Worm (Caenorhabditis elegans): ENCODE measurements around the gene fbxb-39.

The fbxb-39 gene

DNA sequence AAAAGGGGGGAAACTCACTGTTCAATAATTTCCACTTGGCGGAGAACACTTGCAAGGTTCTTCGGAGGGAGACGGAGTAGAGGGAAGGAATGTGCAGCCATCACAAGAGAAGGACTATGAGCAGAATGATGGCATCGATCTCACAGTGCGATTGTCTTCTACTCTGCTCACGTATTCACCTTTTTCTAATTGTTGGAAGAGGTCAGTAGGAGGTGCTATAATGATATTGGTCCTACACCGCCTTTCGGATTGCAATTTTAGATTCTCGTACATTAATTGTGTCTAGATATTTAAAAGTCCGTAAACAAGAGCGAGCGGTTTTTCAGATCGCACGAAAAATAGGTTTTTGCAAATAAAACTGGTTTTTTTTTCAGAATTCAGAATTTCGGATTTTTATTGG is at the start of gene fbxb-39:
Gene fbxb-39 (minus strand): TSS at position 101 of the 400 bp plus-strand sequence.
- TF ChIP-seq aly-1 (tag; optimal IDR thresholded peaks at IDR 0.05) (no peak), pes-1 (GFP tag; IDR thresholded peaks at IDR 0.05) (no peak), tbx-37 (GFP tag; conservative IDR thresholded peaks at IDR 0.05) (no peak), tbx-11 (GFP tag; IDR thresholded peaks at IDR 0.05) (no peak), F13C5.2 (tag; optimal IDR thresholded peaks at IDR 0.05) (no peak), B0310.2 (tag; optimal IDR thresholded peaks at IDR 0.05) (no peak), hmg-4 (GFP tag; optimal IDR thresholded peaks at IDR 0.05) (no peak), sea-1 (GFP tag; conservative IDR thresholded peaks at IDR 0.05) (no peak), flt-1 (GFP tag; IDR thresholded peaks at IDR 0.05) (no peak), ceh-36 (tag; optimal IDR thresholded peaks at IDR 0.05) (no peak)

DNA sequence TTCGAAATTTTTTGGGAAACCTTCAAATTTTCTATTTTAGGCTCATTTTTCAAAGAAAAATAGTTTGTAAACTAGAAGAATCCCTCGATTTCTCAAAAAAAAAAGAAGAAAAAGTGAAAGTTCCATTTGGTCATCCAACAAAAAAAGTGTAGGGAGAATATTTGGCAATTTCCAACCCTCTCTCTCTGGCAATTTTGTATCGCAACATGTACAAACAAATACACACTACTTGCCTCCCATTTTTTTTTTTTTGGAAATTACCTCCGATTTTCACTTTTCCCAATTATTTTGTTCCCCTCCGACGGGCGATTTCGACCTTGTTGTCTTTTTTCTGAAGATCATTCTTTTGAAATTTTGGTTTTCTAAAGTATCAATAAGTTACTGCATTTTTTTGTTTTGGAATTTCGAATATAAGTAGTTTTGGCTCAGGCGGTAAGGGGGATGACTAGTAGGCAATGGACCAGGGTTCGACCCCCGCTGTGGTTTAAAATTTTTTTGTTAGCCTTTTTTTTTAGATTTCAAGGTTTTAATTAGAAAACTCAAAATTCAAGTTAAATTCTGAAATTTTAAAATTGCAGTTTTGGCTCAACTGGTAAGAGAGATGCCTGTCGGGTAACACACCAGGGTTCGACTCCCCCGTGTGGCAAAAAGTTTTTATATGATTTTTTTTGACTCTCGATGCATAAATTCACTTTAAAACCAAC is 48.3 kb upstream of the fbxb-39 start:
- TF ChIP-seq tra-4 (tag; optimal IDR thresholded peaks at IDR 0.05) (no peak), ama-1 (optimal IDR thresholded peaks at IDR 0.05) (no peak), hmbx-1 (tag; optimal IDR thresholded peaks at IDR 0.05) (no peak)

DNA sequence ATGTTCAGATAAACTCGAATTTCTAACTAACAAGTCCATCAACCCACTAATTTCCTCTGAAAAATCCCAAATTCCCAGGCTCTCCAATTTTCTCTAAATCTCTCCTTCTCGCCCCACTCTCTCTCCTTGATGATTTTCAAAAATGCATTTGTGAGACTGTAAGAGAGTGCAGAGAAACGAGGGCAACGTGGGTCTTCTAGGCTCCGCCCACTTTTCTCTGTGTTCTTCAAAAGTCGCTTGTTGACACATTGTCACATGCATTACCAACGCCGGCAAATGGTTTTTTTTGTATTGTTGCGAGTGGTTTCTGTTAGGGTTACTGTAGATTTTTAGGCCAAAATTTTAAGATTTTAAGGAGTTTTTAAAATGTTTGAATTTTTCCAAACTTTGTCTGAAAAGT is 46.1 kb upstream of the fbxb-39 start:
- no peak for TF ChIP-seq tra-4 (tag; optimal IDR thresholded peaks at IDR 0.05)

DNA sequence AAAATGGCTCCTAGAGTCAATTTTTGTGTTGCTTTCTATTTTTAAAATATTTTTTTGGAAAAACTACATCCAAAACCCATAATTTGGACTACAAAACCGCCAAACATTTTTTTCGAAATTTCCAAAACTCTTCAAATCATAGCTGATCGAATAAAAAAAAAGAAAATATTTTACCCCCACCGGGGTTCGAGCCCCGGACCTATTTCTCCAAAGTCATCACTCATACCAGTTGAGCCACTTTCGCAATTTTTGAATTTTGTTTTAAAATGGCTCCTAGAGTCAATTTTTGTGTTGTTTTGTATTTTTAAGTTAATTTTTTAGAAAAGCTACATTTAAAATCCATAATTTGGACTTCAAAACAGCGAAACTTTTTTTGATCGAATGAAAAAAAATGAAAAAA is 45.2 kb upstream of the fbxb-39 start:
- TF ChIP-seq scrt-1 (GFP tag; IDR thresholded peaks at IDR 0.05), result no peak
- TF ChIP-seq sea-1 (GFP tag; conservative IDR thresholded peaks at IDR 0.05), result no peak
- TF ChIP-seq hmg-4 (GFP tag; optimal IDR thresholded peaks at IDR 0.05), result no peak
- TF ChIP-seq F13C5.2 (tag; optimal IDR thresholded peaks at IDR 0.05), result no peak
- TF ChIP-seq ets-7 (tag; optimal IDR thresholded peaks at IDR 0.05), result no peak
- TF ChIP-seq hnd-1 (tag; optimal IDR thresholded peaks at IDR 0.05), result no peak
- TF ChIP-seq B0310.2 (tag; optimal IDR thresholded peaks at IDR 0.05), result no peak
- no peak for TF ChIP-seq tra-4 (tag; optimal IDR thresholded peaks at IDR 0.05)
- TF ChIP-seq pes-1 (GFP tag; IDR thresholded peaks at IDR 0.05), result no peak
- no peak for TF ChIP-seq ceh-36 (tag; optimal IDR thresholded peaks at IDR 0.05)
- no peak for TF ChIP-seq tbx-37 (GFP tag; conservative IDR thresholded peaks at IDR 0.05)
- no peak for TF ChIP-seq flt-1 (GFP tag; IDR thresholded peaks at IDR 0.05)
- TF ChIP-seq tbx-11 (GFP tag; IDR thresholded peaks at IDR 0.05), result no peak
- TF ChIP-seq ceh-13 (GFP tag; optimal IDR thresholded peaks at IDR 0.05), result no peak
- no peak for TF ChIP-seq aly-1 (tag; optimal IDR thresholded peaks at IDR 0.05)
- TF ChIP-seq ama-1 (optimal IDR thresholded peaks at IDR 0.05), result no peak
- TF ChIP-seq hmbx-1 (tag; optimal IDR thresholded peaks at IDR 0.05), result no peak

DNA sequence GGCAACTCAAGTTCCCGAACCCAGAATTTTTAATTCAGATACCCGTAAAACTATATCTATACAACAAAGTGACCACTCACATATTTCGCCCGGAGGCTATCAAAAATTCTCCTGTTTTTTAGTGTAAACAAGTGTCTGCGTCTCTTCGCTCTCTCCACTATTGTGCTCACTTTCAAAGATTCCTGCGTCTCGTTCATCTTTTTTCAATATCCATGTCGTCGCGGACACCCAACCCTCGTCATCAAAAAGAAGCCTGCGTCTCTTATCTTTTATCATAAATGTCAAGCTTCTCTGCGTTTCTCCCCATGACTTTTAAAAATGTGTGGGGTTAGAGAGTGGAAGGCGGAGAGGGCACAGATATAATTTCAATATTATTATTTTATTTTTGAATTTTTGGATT is 44.5 kb upstream of the fbxb-39 start:
- TF ChIP-seq flt-1 (GFP tag; IDR thresholded peaks at IDR 0.05) (no peak), B0310.2 (tag; optimal IDR thresholded peaks at IDR 0.05) (no peak), F13C5.2 (tag; optimal IDR thresholded peaks at IDR 0.05) (no peak), sea-1 (GFP tag; conservative IDR thresholded peaks at IDR 0.05) (no peak), hmg-4 (GFP tag; optimal IDR thresholded peaks at IDR 0.05) (no peak), tbx-37 (GFP tag; conservative IDR thresholded peaks at IDR 0.05) (no peak), ama-1 (optimal IDR thresholded peaks at IDR 0.05) (no peak), aly-1 (tag; optimal IDR thresholded peaks at IDR 0.05) (no peak), tra-4 (tag; optimal IDR thresholded peaks at IDR 0.05) (no peak)

DNA sequence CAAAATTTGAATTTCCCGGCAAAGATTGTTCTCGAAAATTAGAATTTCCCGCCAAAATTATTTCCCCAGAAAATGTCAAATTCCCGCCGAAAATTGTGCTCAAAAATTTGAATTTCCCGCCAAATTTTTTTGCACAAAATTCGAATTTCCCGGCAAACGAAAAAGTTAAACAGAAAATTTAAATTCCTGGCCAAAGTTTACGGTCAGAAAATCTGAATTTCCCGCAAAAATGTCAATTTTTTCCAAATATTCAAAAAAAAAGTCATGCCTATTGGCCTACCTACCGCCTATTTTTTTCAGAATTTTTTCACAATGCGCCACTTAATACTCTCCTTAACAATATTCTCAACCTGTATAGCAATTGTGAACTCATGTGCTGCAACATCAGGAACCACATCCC is 42.5 kb upstream of the fbxb-39 start, which contains the start of gene K02E7.1:
Gene K02E7.1 (plus strand): TSS at position 301 of the 400 bp plus-strand sequence.
- TF ChIP-seq hmbx-1 (tag; optimal IDR thresholded peaks at IDR 0.05) (no peak), F13C5.2 (tag; optimal IDR thresholded peaks at IDR 0.05) (no peak), aly-1 (tag; optimal IDR thresholded peaks at IDR 0.05) (no peak), pes-1 (GFP tag; IDR thresholded peaks at IDR 0.05) (no peak), ets-7 (tag; optimal IDR thresholded peaks at IDR 0.05) (no peak), sea-1 (GFP tag; conservative IDR thresholded peaks at IDR 0.05) (no peak), hmg-4 (GFP tag; optimal IDR thresholded peaks at IDR 0.05) (no peak), ceh-13 (GFP tag; optimal IDR thresholded peaks at IDR 0.05) (no peak), tbx-11 (GFP tag; IDR thresholded peaks at IDR 0.05) (no peak), tra-4 (tag; optimal IDR thresholded peaks at IDR 0.05) (no peak), tbx-37 (GFP tag; conservative IDR thresholded peaks at IDR 0.05) (no peak), flt-1 (GFP tag; IDR thresholded peaks at IDR 0.05) (no peak), hnd-1 (tag; optimal IDR thresholded peaks at IDR 0.05) (no peak)

DNA sequence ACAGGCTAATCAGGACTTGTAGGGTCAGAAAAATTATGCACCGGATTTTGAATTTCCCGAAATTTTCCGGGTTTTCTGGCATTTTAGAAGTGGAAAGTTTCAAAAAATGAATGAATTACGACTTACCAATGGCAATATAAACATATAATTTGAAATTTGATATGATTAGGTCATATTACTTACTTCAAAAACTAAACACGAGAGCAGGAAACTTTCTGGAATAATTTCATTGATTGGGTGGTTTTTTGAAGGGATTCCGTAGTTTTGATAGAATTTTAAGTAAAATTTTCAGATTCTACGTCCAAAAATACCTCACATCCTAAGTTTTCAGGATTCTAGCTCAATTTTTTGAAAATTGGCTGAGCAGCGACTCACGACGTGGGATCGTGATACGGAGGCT is 35.1 kb upstream of the fbxb-39 start, which contains the start of gene K02E7.11:
Gene K02E7.11 (minus strand): TSS at position 101 of the 400 bp plus-strand sequence.
- TF ChIP-seq pes-1 (GFP tag; IDR thresholded peaks at IDR 0.05) (no peak), ceh-36 (tag; optimal IDR thresholded peaks at IDR 0.05) (no peak), ets-7 (tag; optimal IDR thresholded peaks at IDR 0.05) (no peak), B0310.2 (tag; optimal IDR thresholded peaks at IDR 0.05) (no peak), scrt-1 (GFP tag; IDR thresholded peaks at IDR 0.05) (no peak), hmbx-1 (tag; optimal IDR thresholded peaks at IDR 0.05) (no peak), hmg-4 (GFP tag; optimal IDR thresholded peaks at IDR 0.05) (no peak), tbx-37 (GFP tag; conservative IDR thresholded peaks at IDR 0.05) (no peak), sea-1 (GFP tag; conservative IDR thresholded peaks at IDR 0.05) (no peak), tra-4 (tag; optimal IDR thresholded peaks at IDR 0.05) (no peak), aly-1 (tag; optimal IDR thresholded peaks at IDR 0.05) (no peak), F13C5.2 (tag; optimal IDR thresholded peaks at IDR 0.05) (no peak), ceh-13 (GFP tag; optimal IDR thresholded peaks at IDR 0.05) (no peak), tbx-11 (GFP tag; IDR thresholded peaks at IDR 0.05) (no peak), ama-1 (optimal IDR thresholded peaks at IDR 0.05) (no peak), hnd-1 (tag; optimal IDR thresholded peaks at IDR 0.05) (no peak)

DNA sequence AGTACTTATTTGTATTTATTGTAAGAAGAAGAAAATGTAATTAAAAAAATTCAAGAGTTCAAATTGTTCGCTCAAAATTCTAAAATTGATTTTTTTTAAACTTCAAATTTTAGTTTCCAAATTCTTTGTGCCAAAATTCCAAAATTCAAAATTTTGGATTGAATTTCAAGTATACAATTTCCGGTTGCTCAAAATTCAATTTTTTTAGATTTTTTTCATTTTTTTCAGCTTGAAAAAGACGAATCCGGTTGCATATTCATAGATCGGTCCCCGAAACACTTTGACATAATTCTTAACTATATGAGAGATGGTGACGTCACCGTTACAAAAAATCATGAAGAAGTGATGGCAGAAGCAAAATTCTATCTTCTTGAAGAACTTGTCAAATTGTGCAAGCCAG is 31.7 kb upstream of the fbxb-39 start, which contains the start of gene K02E7.4:
Gene K02E7.4 (plus strand): TSS at position 301 of the 400 bp plus-strand sequence.
- TF ChIP-seq ets-7 (tag; optimal IDR thresholded peaks at IDR 0.05), result no peak
- TF ChIP-seq ama-1 (optimal IDR thresholded peaks at IDR 0.05), result no peak
- TF ChIP-seq ceh-36 (tag; optimal IDR thresholded peaks at IDR 0.05), result no peak
- TF ChIP-seq tra-4 (tag; optimal IDR thresholded peaks at IDR 0.05), result no peak
- no peak for TF ChIP-seq tbx-37 (GFP tag; conservative IDR thresholded peaks at IDR 0.05)
- no peak for TF ChIP-seq hnd-1 (tag; optimal IDR thresholded peaks at IDR 0.05)
- TF ChIP-seq tbx-11 (GFP tag; IDR thresholded peaks at IDR 0.05), result no peak
- no peak for TF ChIP-seq pes-1 (GFP tag; IDR thresholded peaks at IDR 0.05)
- no peak for TF ChIP-seq F13C5.2 (tag; optimal IDR thresholded peaks at IDR 0.05)
- TF ChIP-seq hmg-4 (GFP tag; optimal IDR thresholded peaks at IDR 0.05), result no peak

All from whole organism, early embryonic.